Fruit fly (Drosophila melanogaster) whole organism, embryonic: Measurements from ENCODE around the gene His3.3B.

Experiments
- Abd-B ChIP-seq: fragments of 200-800 bp; sonication (Bioruptor generic); optimal IDR thresholded peaks from 2 replicates; lab custom pipeline; 2018; ENCODE audit warnings: missing biosample characterization, mild to moderate bottlenecking, missing genetic modification characterization, moderate library complexity
- CG10431 ChIP-seq: fragments of 200-800 bp; sonication (Bioruptor generic); optimal IDR thresholded peaks from 3 replicates; lab custom pipeline; 2018; ENCODE audit warnings: missing biosample characterization, mild to moderate bottlenecking, missing genetic modification characterization
- CG10654 ChIP-seq: fragments of 200-800 bp; sonication (Bioruptor generic); optimal IDR thresholded peaks from 2 replicates; lab custom pipeline; 2016; ENCODE audit warnings: missing biosample characterization, missing genetic modification characterization
- CG12104 ChIP-seq: fragments of 200-800 bp; sonication (Bioruptor generic); optimal IDR thresholded peaks from 3 replicates; lab custom pipeline; 2016; ENCODE audit warnings: missing biosample characterization, missing genetic modification characterization
- CG12155 ChIP-seq: fragments of 200-800 bp; sonication (Bioruptor generic); optimal IDR thresholded peaks from 3 replicates; lab custom pipeline; 2016; ENCODE audit warnings: missing biosample characterization, missing genetic modification characterization
- CG12391 ChIP-seq: fragments of 200-800 bp; sonication (Bioruptor generic); optimal IDR thresholded peaks from 3 replicates; lab custom pipeline; 2018; ENCODE audit warnings: missing biosample characterization, mild to moderate bottlenecking, missing genetic modification characterization, moderate library complexity
- CG12659 ChIP-seq: fragments of 200-800 bp; sonication (Bioruptor generic); optimal IDR thresholded peaks from 3 replicates; lab custom pipeline; 2017; ENCODE audit warnings: mild to moderate bottlenecking, missing biosample characterization, missing genetic modification reagents, missing genetic modification characterization
- CG13296 ChIP-seq: fragments of 200-800 bp; sonication (Bioruptor generic); optimal IDR thresholded peaks from 3 replicates; lab custom pipeline; 2018; ENCODE audit warnings: missing biosample characterization, mild to moderate bottlenecking, missing genetic modification characterization
- CG14965 ChIP-seq: fragments of 200-800 bp; sonication (Bioruptor generic); optimal IDR thresholded peaks from 2 replicates; lab custom pipeline; 2016; ENCODE audit warnings: missing biosample characterization, missing genetic modification characterization, borderline replicate concordance
- CG16813 ChIP-seq: fragments of 200-800 bp; sonication (Bioruptor generic); IDR thresholded peaks from 3 replicates; pipeline ENCODE4 v1.3.6; 2022; ENCODE audit warnings: missing biosample characterization, missing genetic modification characterization; ENCODE audit not compliant: partially characterized antibody
- CG17328 ChIP-seq: fragments of 200-800 bp; sonication (Bioruptor generic); IDR thresholded peaks from 2 replicates; pipeline ENCODE4 v1.3.6; 2022; ENCODE audit warnings: missing biosample characterization, missing genetic modification characterization
- CG17385 ChIP-seq: fragments of 200-800 bp; sonication (Bioruptor generic); optimal IDR thresholded peaks from 3 replicates; lab custom pipeline; 2018; ENCODE audit warnings: missing biosample characterization, mild to moderate bottlenecking, missing genetic modification characterization
- CG17802 ChIP-seq: fragments of 200-800 bp; sonication (Bioruptor generic); optimal IDR thresholded peaks from 2 replicates; lab custom pipeline; 2018; ENCODE audit warnings: missing biosample characterization, mild to moderate bottlenecking, missing genetic modification characterization, moderate library complexity
- CG18599 ChIP-seq: fragments of 200-800 bp; sonication (Bioruptor generic); optimal IDR thresholded peaks from 3 replicates; lab custom pipeline; 2017; ENCODE audit warnings: missing biosample characterization, missing genetic modification characterization, mild to moderate bottlenecking, moderate library complexity, missing genetic modification reagents
- CG2120 ChIP-seq: fragments of 200-800 bp; sonication (Bioruptor generic); optimal IDR thresholded peaks from 3 replicates; lab custom pipeline; 2016; ENCODE audit warnings: missing biosample characterization, missing genetic modification characterization
- CG2678 ChIP-seq: fragments of 200-800 bp; sonication (Bioruptor generic); optimal IDR thresholded peaks from 3 replicates; lab custom pipeline; 2019; ENCODE audit warnings: missing biosample characterization, mild to moderate bottlenecking, missing genetic modification characterization, moderate library complexity
- CG3281 ChIP-seq: fragments of 200-800 bp; sonication (Bioruptor generic); optimal IDR thresholded peaks from 3 replicates; lab custom pipeline; 2017; ENCODE audit warnings: missing biosample characterization, mild to moderate bottlenecking, missing genetic modification characterization
- CG4328 ChIP-seq: fragments of 200-800 bp; sonication (Bioruptor generic); optimal IDR thresholded peaks from 3 replicates; lab custom pipeline; 2017; ENCODE audit warnings: missing biosample characterization, missing genetic modification reagents, missing genetic modification characterization
- CG4730 ChIP-seq: fragments of 200-800 bp; sonication (Bioruptor generic); IDR thresholded peaks from 2 replicates; pipeline ENCODE4 v1.3.6; 2022; ENCODE audit warnings: missing biosample characterization, missing genetic modification characterization
- CG6254 ChIP-seq: fragments of 200-800 bp; sonication (Bioruptor generic); optimal IDR thresholded peaks from 3 replicates; lab custom pipeline; 2017; ENCODE audit warnings: mild to moderate bottlenecking, missing biosample characterization, missing genetic modification reagents, missing genetic modification characterization
- CG7556 ChIP-seq: fragments of 200-800 bp; sonication (Bioruptor generic); optimal IDR thresholded peaks from 2 replicates; lab custom pipeline; 2017; ENCODE audit warnings: missing biosample characterization, mild to moderate bottlenecking, missing genetic modification characterization
- CG8478 ChIP-seq: fragments of >200 bp; optimal IDR thresholded peaks from 2 replicates; lab custom pipeline; 2018
- Chrac-16 ChIP-seq: fragments of 200-800 bp; sonication (Bioruptor generic); optimal IDR thresholded peaks from 3 replicates; lab custom pipeline; 2016; ENCODE audit warnings: missing biosample characterization, missing genetic modification characterization
- Dbx ChIP-seq: fragments of 200-800 bp; sonication (Bioruptor generic); IDR thresholded peaks from 3 replicates; pipeline ENCODE4 v1.3.6; 2022; ENCODE audit warnings: missing biosample characterization, missing genetic modification characterization
- Doc3 ChIP-seq: fragments of 200-800 bp; sonication (Bioruptor generic); IDR thresholded peaks from 3 replicates; pipeline ENCODE4 v1.3.6; 2022; ENCODE audit warnings: missing biosample characterization, missing genetic modification characterization; ENCODE audit not compliant: partially characterized antibody
- ERR ChIP-seq: fragments of 200-800 bp; sonication (Bioruptor generic); optimal IDR thresholded peaks from 2 replicates; lab custom pipeline; 2016; ENCODE audit warnings: missing biosample characterization, missing genetic modification characterization
- Eip74EF ChIP-seq, 2 experiments: fragments of 200-800 bp in 1 of 2; fragments of >200 bp in 1 of 2; sonication (Bioruptor generic) in 1 of 2; optimal IDR thresholded peaks; 2 replicates each; lab custom pipeline; 2017 to 2019; ENCODE audit warnings: missing biosample characterization in 2 of 2, missing genetic modification characterization in 2 of 2, mild to moderate bottlenecking in 1 of 2, moderate library complexity in 1 of 2
- Fer1 ChIP-seq: fragments of 200-800 bp; sonication (Bioruptor generic); optimal IDR thresholded peaks from 2 replicates; lab custom pipeline; 2017; ENCODE audit warnings: missing biosample characterization, mild to moderate bottlenecking, missing genetic modification characterization
- Fer3 ChIP-seq: fragments of 200-800 bp; sonication (Bioruptor generic); optimal IDR thresholded peaks from 2 replicates; lab custom pipeline; 2018; ENCODE audit warnings: missing biosample characterization, mild to moderate bottlenecking, missing genetic modification characterization, moderate library complexity
- Gug ChIP-seq: fragments of 200-800 bp; sonication (Bioruptor generic); IDR thresholded peaks from 4 replicates; pipeline ENCODE4 v1.3.6; 2022; ENCODE audit warnings: missing biosample characterization, missing genetic modification characterization
- Hr3 ChIP-seq: fragments of 200-800 bp; sonication (Bioruptor generic); optimal IDR thresholded peaks from 3 replicates; lab custom pipeline; 2016; ENCODE audit warnings: missing biosample characterization, missing genetic modification characterization
- Hr51 ChIP-seq, 2 experiments: fragments of 200-800 bp; sonication (Bioruptor generic); optimal IDR thresholded peaks; 2 replicates in 1 of 2; 3 replicates in 1 of 2; lab custom pipeline; 2016 to 2018; ENCODE audit warnings: missing biosample characterization in 2 of 2, missing genetic modification characterization in 2 of 2, mild to moderate bottlenecking in 1 of 2, moderate library complexity in 1 of 2
- Mes4 ChIP-seq: fragments of 200-800 bp; sonication (Bioruptor generic); optimal IDR thresholded peaks from 2 replicates; lab custom pipeline; 2016; ENCODE audit warnings: missing biosample characterization, missing genetic modification characterization
- NFAT ChIP-seq: fragments of 200-800 bp; sonication (Bioruptor generic); IDR thresholded peaks from 2 replicates; pipeline ENCODE4 v1.3.6; 2022; ENCODE audit warnings: missing biosample characterization, missing genetic modification characterization
- Spps ChIP-seq: fragments of 200-800 bp; sonication (Bioruptor generic); optimal IDR thresholded peaks from 2 replicates; lab custom pipeline; 2018; ENCODE audit warnings: missing biosample characterization, mild to moderate bottlenecking, missing genetic modification characterization
- ase ChIP-seq: fragments of 200-800 bp; sonication (Bioruptor generic); IDR thresholded peaks from 3 replicates; pipeline ENCODE4 v1.3.6; 2022; ENCODE audit warnings: missing biosample characterization, missing genetic modification characterization
- ash1 ChIP-seq: fragments of 200-800 bp; sonication (Bioruptor generic); optimal IDR thresholded peaks from 2 replicates; lab custom pipeline; 2018; ENCODE audit warnings: missing biosample characterization, mild to moderate bottlenecking, missing genetic modification characterization
- disco-r ChIP-seq: fragments of 200-800 bp; sonication (Bioruptor generic); optimal IDR thresholded peaks from 2 replicates; lab custom pipeline; 2016; ENCODE audit warnings: missing biosample characterization, missing genetic modification characterization
- dmrt99B ChIP-seq: fragments of 200-800 bp; sonication (Bioruptor generic); optimal IDR thresholded peaks from 2 replicates; lab custom pipeline; 2018; ENCODE audit warnings: missing biosample characterization, mild to moderate bottlenecking, missing genetic modification characterization, moderate library complexity
- dysf ChIP-seq: fragments of 200-800 bp; sonication (Bioruptor generic); IDR thresholded peaks from 3 replicates; pipeline ENCODE4 v1.3.6; 2022; ENCODE audit warnings: missing biosample characterization, missing genetic modification characterization
- knrl ChIP-seq: fragments of 200-800 bp; sonication (Bioruptor generic); IDR thresholded peaks from 3 replicates; pipeline ENCODE4 v1.3.6; 2022; ENCODE audit warnings: missing biosample characterization, missing genetic modification characterization; ENCODE audit not compliant: partially characterized antibody
- nmo ChIP-seq: fragments of 200-800 bp; sonication (Bioruptor generic); optimal IDR thresholded peaks from 2 replicates; lab custom pipeline; 2018; ENCODE audit warnings: missing biosample characterization, mild to moderate bottlenecking, missing genetic modification characterization, moderate library complexity
- odd ChIP-seq: fragments of 200-800 bp; sonication (Bioruptor generic); optimal IDR thresholded peaks from 2 replicates; lab custom pipeline; 2017; ENCODE audit warnings: missing biosample characterization, mild to moderate bottlenecking, missing genetic modification characterization
- pum ChIP-seq: fragments of 200-800 bp; sonication (Bioruptor generic); optimal IDR thresholded peaks from 2 replicates; lab custom pipeline; 2016; ENCODE audit warnings: missing biosample characterization, missing genetic modification characterization
- seq ChIP-seq: fragments of 200-800 bp; sonication (Bioruptor generic); IDR thresholded peaks from 2 replicates; pipeline ENCODE4 v1.3.6; 2022; ENCODE audit warnings: missing biosample characterization, missing genetic modification characterization
- slbo ChIP-seq: fragments of 200-800 bp; sonication (Bioruptor generic); IDR thresholded peaks from 2 replicates; pipeline ENCODE4 v1.3.6; 2022; ENCODE audit warnings: missing biosample characterization, missing genetic modification characterization
- sqz ChIP-seq: fragments of 200-800 bp; sonication (Bioruptor generic); optimal IDR thresholded peaks from 3 replicates; lab custom pipeline; 2018; ENCODE audit warnings: missing biosample characterization, mild to moderate bottlenecking, missing genetic modification characterization
- stwl ChIP-seq: fragments of 200-800 bp; sonication (Bioruptor generic); optimal IDR thresholded peaks from 3 replicates; lab custom pipeline; 2018; ENCODE audit warnings: missing biosample characterization, mild to moderate bottlenecking, missing genetic modification characterization, moderate library complexity
- trem ChIP-seq: fragments of 200-800 bp; optimal IDR thresholded peaks from 3 replicates; lab custom pipeline; 2019; ENCODE audit warnings: missing biosample characterization, mild to moderate bottlenecking, missing genetic modification characterization, moderate library complexity
- tx ChIP-seq: fragments of 200-800 bp; sonication (Bioruptor generic); optimal IDR thresholded peaks from 2 replicates; lab custom pipeline; 2016; ENCODE audit warnings: missing biosample characterization, missing genetic modification characterization

His3.3B gene

dm6 chrX:9155134-9155533 is 1.3 kb downstream of the His3.3B start (continued):
- peak; percentile 9 for TF ChIP-seq tx (GFP tag; lab: Kevin White, UChicago)
- peak; percentile 83 for TF ChIP-seq CG2678 (tag; lab: Kevin White, UChicago)
- TF ChIP-seq CG8478 (lab: Kevin White, UChicago): no peak
- TF ChIP-seq CG12155 (GFP tag; lab: Kevin White, UChicago): peak; percentile 52
- 0 out of 2 replicates have a peak, but pooled peaks have one; percentile 13 for TF ChIP-seq seq
- TF ChIP-seq nmo (GFP tag; lab: Kevin White, UChicago): peak; percentile 69
- peak; percentile 63 for TF ChIP-seq CG3281
- TF ChIP-seq Hr3 (GFP tag; lab: Kevin White, UChicago): peak; percentile 36
- peak; percentile 38 for TF ChIP-seq Spps
- no peak for TF ChIP-seq stwl (tag; lab: Kevin White, UChicago)
- TF ChIP-seq CG7556 (GFP tag; lab: Kevin White, UChicago): peak; percentile 61
- peak; percentile 18 for TF ChIP-seq ERR
- peak; percentile 29 for TF ChIP-seq Chrac-16 (GFP tag; lab: Kevin White, UChicago)
- TF ChIP-seq CG2120 (GFP tag; lab: Kevin White, UChicago): peak; percentile 67
- TF ChIP-seq slbo (GFP tag; lab: Robert Waterston, UW): peak; percentile 34; the same call in 1 of the 2 replicates
- TF ChIP-seq CG10431 (GFP tag; lab: Kevin White, UChicago): peak; percentile 15
- peak; percentile 44 for TF ChIP-seq trem (tag; lab: Kevin White, UChicago)
- TF ChIP-seq CG18599 (GFP tag; lab: Kevin White, UChicago): peak; percentile 77
- peak; percentile 20 for TF ChIP-seq odd
- peak; percentile 63 for TF ChIP-seq CG4328 (GFP tag; lab: Kevin White, UChicago)
- TF ChIP-seq Doc3 (GFP tag; lab: Robert Waterston, UW): no peak
- TF ChIP-seq dmrt99B (tag; lab: Kevin White, UChicago): peak; percentile 73
- TF ChIP-seq CG14965 (GFP tag; lab: Kevin White, UChicago): no peak
- TF ChIP-seq CG17802 (tag; lab: Kevin White, UChicago): no peak
- TF ChIP-seq CG17328 (GFP tag; lab: Robert Waterston, UW): 0 out of 2 replicates have a peak, but pooled peaks have one; percentile 16
- TF ChIP-seq CG12659 (GFP tag; lab: Kevin White, UChicago): peak; percentile 10
- TF ChIP-seq Eip74EF (GFP tag; optimal IDR thresholded peaks at IDR 0.05; lab: Kevin White, UChicago): peak in 1 of 2 experiments; percentile 17
- TF ChIP-seq Abd-B (GFP tag; lab: Kevin White, UChicago): peak; percentile 34
- TF ChIP-seq pum (GFP tag; lab: Kevin White, UChicago): no peak
- peak; percentile 50; the same call in 1 of the 3 replicates for TF ChIP-seq Dbx
- peak; percentile 57 for TF ChIP-seq Fer3 (tag; lab: Kevin White, UChicago)
- no peak for TF ChIP-seq ash1 (GFP tag; lab: Kevin White, UChicago)
- peak; percentile 59 for TF ChIP-seq CG12391 (tag; lab: Kevin White, UChicago)
- peak; percentile 55 for TF ChIP-seq CG6254 (GFP tag; lab: Kevin White, UChicago)
- TF ChIP-seq ase (GFP tag; lab: Robert Waterston, UW): no peak
- TF ChIP-seq dysf: peak; percentile 55
- peak; percentile 62 for TF ChIP-seq CG13296 (GFP tag; lab: Kevin White, UChicago)
- TF ChIP-seq Hr51 (GFP tag; optimal IDR thresholded peaks at IDR 0.05; lab: Kevin White, UChicago): peak in 1 of 2 experiments; percentile 66
- peak; percentile 67 for TF ChIP-seq Fer1 (GFP tag; lab: Kevin White, UChicago)
- peak; percentile 59 for TF ChIP-seq CG12104 (GFP tag; lab: Kevin White, UChicago)
- TF ChIP-seq disco-r (GFP tag; lab: Kevin White, UChicago): no peak
- no peak for TF ChIP-seq NFAT (GFP tag; lab: Robert Waterston, UW)
- no peak for TF ChIP-seq Gug
- no peak for TF ChIP-seq knrl (GFP tag; lab: Robert Waterston, UW)
- no peak for TF ChIP-seq CG4730
- no peak for TF ChIP-seq CG16813 (GFP tag; lab: Robert Waterston, UW)
- TF ChIP-seq CG10654 (GFP tag; lab: Kevin White, UChicago): peak; percentile 38
- TF ChIP-seq Mes4 (GFP tag; lab: Kevin White, UChicago): no peak
- TF ChIP-seq CG17385 (GFP tag; lab: Kevin White, UChicago): peak; percentile 72
- TF ChIP-seq sqz: no peak
